Fruit fly (Drosophila melanogaster) whole organism, embryonic: ENCODE results near the gene CG9948.
A peak's percentile ranks its signal among the peaks of the same experiment; 100 is the strongest.

Experiments used
- Adf1 ChIP-seq: fragments of 200-800 bp; sonication (Bioruptor generic); IDR thresholded peaks from 2 replicates; pipeline ENCODE4 v1.3.6; 2022; ENCODE audit warnings: missing biosample characterization, missing genetic modification characterization
- Asciz ChIP-seq: fragments of 200-800 bp; sonication (Bioruptor generic); optimal IDR thresholded peaks from 2 replicates; lab custom pipeline; 2017; ENCODE audit warnings: missing biosample characterization, mild to moderate bottlenecking, missing genetic modification characterization, missing genetic modification reagents
- CG10565 ChIP-seq: fragments of 200-800 bp; sonication (Bioruptor generic); optimal IDR thresholded peaks from 3 replicates; lab custom pipeline; 2016; ENCODE audit warnings: missing biosample characterization, mild to moderate bottlenecking, missing genetic modification characterization
- CG11247 ChIP-seq: fragments of 200-800 bp; sonication (Bioruptor generic); IDR thresholded peaks from 2 replicates; pipeline ENCODE4 v1.3.6; 2022; ENCODE audit warnings: missing biosample characterization, missing genetic modification characterization
- CG11456 ChIP-seq: fragments of 200-800 bp; sonication (Bioruptor generic); IDR thresholded peaks from 3 replicates; pipeline ENCODE4 v1.3.6; 2022; ENCODE audit warnings: missing biosample characterization, missing genetic modification characterization
- CG1233 ChIP-seq: fragments of 200-800 bp; sonication (Bioruptor generic); optimal IDR thresholded peaks from 4 replicates; lab custom pipeline; 2018; ENCODE audit warnings: missing biosample characterization, mild to moderate bottlenecking, missing genetic modification characterization
- CG12744 ChIP-seq: fragments of 200-800 bp; sonication (Bioruptor generic); optimal IDR thresholded peaks from 2 replicates; lab custom pipeline; 2016; ENCODE audit warnings: missing biosample characterization, missing genetic modification characterization
- CG13775 ChIP-seq: fragments of 200-800 bp; sonication (Bioruptor generic); optimal IDR thresholded peaks from 3 replicates; lab custom pipeline; 2017; ENCODE audit warnings: missing biosample characterization, mild to moderate bottlenecking, missing genetic modification characterization
- CG14014 ChIP-seq: fragments of 200-800 bp; sonication (Bioruptor generic); IDR thresholded peaks from 2 replicates; pipeline ENCODE4 v1.3.6; 2022; ENCODE audit warnings: missing biosample characterization, missing genetic modification characterization
- CG15073 ChIP-seq: fragments of 200-800 bp; sonication (Bioruptor generic); optimal IDR thresholded peaks from 2 replicates; lab custom pipeline; 2016; ENCODE audit warnings: missing biosample characterization, missing genetic modification characterization
- CG17359 ChIP-seq: fragments of 200-800 bp; sonication (Bioruptor generic); optimal IDR thresholded peaks from 3 replicates; lab custom pipeline; 2018; ENCODE audit warnings: missing biosample characterization, mild to moderate bottlenecking, missing genetic modification characterization, moderate library complexity
- CG2129 ChIP-seq: fragments of 200-800 bp; sonication (Bioruptor generic); IDR thresholded peaks from 2 replicates; pipeline ENCODE4 v1.3.6; 2022; ENCODE audit warnings: missing biosample characterization, missing genetic modification characterization; ENCODE audit not compliant: partially characterized antibody
- CG31224 ChIP-seq: fragments of 200-800 bp; sonication (Bioruptor generic); IDR thresholded peaks from 2 replicates; pipeline ENCODE4 v1.3.6; 2022; ENCODE audit warnings: missing biosample characterization, missing genetic modification characterization
- CG31441 ChIP-seq: fragments of 200-800 bp; sonication (Bioruptor generic); IDR thresholded peaks from 2 replicates; pipeline ENCODE4 v1.3.6; 2022; ENCODE audit warnings: missing biosample characterization, missing genetic modification characterization
- CG32532 ChIP-seq: fragments of 200-800 bp; sonication (Bioruptor generic); IDR thresholded peaks from 2 replicates; pipeline ENCODE4 v1.3.6; 2022; ENCODE audit warnings: missing biosample characterization, missing genetic modification characterization
- CG33557 ChIP-seq: fragments of 200-800 bp; sonication (Bioruptor generic); optimal IDR thresholded peaks from 2 replicates; lab custom pipeline; 2019; ENCODE audit warnings: missing biosample characterization, mild to moderate bottlenecking, missing genetic modification characterization, moderate library complexity
- CG3407 ChIP-seq: fragments of 200-800 bp; sonication (Bioruptor generic); optimal IDR thresholded peaks from 2 replicates; lab custom pipeline; 2018; ENCODE audit warnings: missing biosample characterization, mild to moderate bottlenecking, missing genetic modification characterization
- CG3847 ChIP-seq: fragments of 200-800 bp; sonication (Bioruptor generic); IDR thresholded peaks from 2 replicates; pipeline ENCODE4 v1.3.6; 2022; ENCODE audit warnings: missing biosample characterization, missing genetic modification characterization
- CG4854 ChIP-seq: fragments of 200-800 bp; sonication (Bioruptor generic); optimal IDR thresholded peaks from 2 replicates; lab custom pipeline; 2016; ENCODE audit warnings: missing biosample characterization, missing genetic modification characterization, inconsistent platforms
- CG6654 ChIP-seq: fragments of 200-800 bp; sonication (Bioruptor generic); optimal IDR thresholded peaks from 2 replicates; lab custom pipeline; 2017; ENCODE audit warnings: missing biosample characterization, mild to moderate bottlenecking, missing genetic modification characterization
- Dad ChIP-seq: fragments of 200-800 bp; sonication (Bioruptor generic); optimal IDR thresholded peaks from 3 replicates; lab custom pipeline; 2016; ENCODE audit warnings: missing biosample characterization, missing genetic modification characterization
- Dbx ChIP-seq: fragments of 200-800 bp; sonication (Bioruptor generic); IDR thresholded peaks from 3 replicates; pipeline ENCODE4 v1.3.6; 2022; ENCODE audit warnings: missing biosample characterization, missing genetic modification characterization
- Dref ChIP-seq: fragments of 200-800 bp; sonication (Bioruptor generic); IDR thresholded peaks from 2 replicates; pipeline ENCODE4 v1.3.6; 2022; ENCODE audit warnings: missing biosample characterization, missing genetic modification characterization
- Fer2 ChIP-seq: fragments of 200-800 bp; sonication (Bioruptor generic); optimal IDR thresholded peaks from 2 replicates; lab custom pipeline; 2018; ENCODE audit warnings: missing biosample characterization, mild to moderate bottlenecking, missing genetic modification characterization, moderate library complexity
- Gug ChIP-seq: fragments of 200-800 bp; sonication (Bioruptor generic); IDR thresholded peaks from 4 replicates; pipeline ENCODE4 v1.3.6; 2022; ENCODE audit warnings: missing biosample characterization, missing genetic modification characterization
- Hr39 ChIP-seq: fragments of >200 bp; optimal IDR thresholded peaks from 2 replicates; lab custom pipeline; 2017
- Jarid2 ChIP-seq: fragments of 200-800 bp; sonication (Bioruptor generic); optimal IDR thresholded peaks from 3 replicates; lab custom pipeline; 2017; ENCODE audit warnings: mild to moderate bottlenecking, missing biosample characterization, missing genetic modification reagents, missing genetic modification characterization
- Mes4 ChIP-seq: fragments of 200-800 bp; sonication (Bioruptor generic); optimal IDR thresholded peaks from 2 replicates; lab custom pipeline; 2016; ENCODE audit warnings: missing biosample characterization, missing genetic modification characterization
- Nf-YA ChIP-seq: fragments of 200-800 bp; sonication (Bioruptor generic); IDR thresholded peaks from 2 replicates; pipeline ENCODE4 v1.3.6; 2022; ENCODE audit warnings: missing biosample characterization, missing genetic modification characterization
- NfI ChIP-seq: fragments of 200-800 bp; sonication (Bioruptor generic); optimal IDR thresholded peaks from 3 replicates; lab custom pipeline; 2018; ENCODE audit warnings: missing biosample characterization, mild to moderate bottlenecking, missing genetic modification characterization, moderate library complexity
- Optix ChIP-seq: fragments of 200-800 bp; sonication (Bioruptor generic); IDR thresholded peaks from 3 replicates; pipeline ENCODE4 v1.3.6; 2022; ENCODE audit warnings: missing biosample characterization, missing genetic modification characterization
- Spps ChIP-seq: fragments of 200-800 bp; sonication (Bioruptor generic); optimal IDR thresholded peaks from 2 replicates; lab custom pipeline; 2018; ENCODE audit warnings: missing biosample characterization, mild to moderate bottlenecking, missing genetic modification characterization
- bcd ChIP-seq: fragments of 200-800 bp; sonication (Bioruptor generic); optimal IDR thresholded peaks from 2 replicates; lab custom pipeline; 2017; ENCODE audit warnings: missing biosample characterization, mild to moderate bottlenecking, missing genetic modification characterization
- cad ChIP-seq: fragments of >200 bp; optimal IDR thresholded peaks from 2 replicates; lab custom pipeline; 2017; ENCODE audit warnings: missing biosample characterization, missing genetic modification characterization
- ci ChIP-seq: fragments of 200-800 bp; sonication (Bioruptor generic); IDR thresholded peaks from 3 replicates; pipeline ENCODE4 v1.3.6; 2022; ENCODE audit warnings: missing biosample characterization, missing genetic modification characterization
- dmrt99B ChIP-seq: fragments of 200-800 bp; sonication (Bioruptor generic); optimal IDR thresholded peaks from 2 replicates; lab custom pipeline; 2018; ENCODE audit warnings: missing biosample characterization, mild to moderate bottlenecking, missing genetic modification characterization, moderate library complexity
- fru ChIP-seq: fragments of >200 bp; optimal IDR thresholded peaks from 2 replicates; lab custom pipeline; 2017
- hkb ChIP-seq, 2 experiments: fragments of 200-800 bp in 1 of 2; fragments of >200 bp in 1 of 2; sonication (Bioruptor generic) in 1 of 2; IDR thresholded peaks in 1 of 2; optimal IDR thresholded peaks in 1 of 2; 2 replicates each; pipeline versions ENCODE4 v1.3.6 to Lab custom; 2017 to 2022; ENCODE audit warnings: missing biosample characterization in 1 of 2, missing genetic modification characterization in 1 of 2
- kni ChIP-seq: fragments of 200-800 bp; sonication (Bioruptor generic); optimal IDR thresholded peaks from 3 replicates; lab custom pipeline; 2017; ENCODE audit warnings: mild to moderate bottlenecking, missing biosample characterization, missing genetic modification reagents, missing genetic modification characterization
- maf-S ChIP-seq: fragments of 200-800 bp; sonication (Bioruptor generic); optimal IDR thresholded peaks from 2 replicates; lab custom pipeline; 2016; ENCODE audit warnings: missing biosample characterization, missing genetic modification characterization
- mam ChIP-seq: fragments of 200-800 bp; sonication (Bioruptor generic); optimal IDR thresholded peaks from 3 replicates; lab custom pipeline; 2016; ENCODE audit warnings: missing biosample characterization, missing genetic modification characterization
- mirr ChIP-seq: fragments of 200-800 bp; sonication (Bioruptor generic); optimal IDR thresholded peaks from 3 replicates; lab custom pipeline; 2018; ENCODE audit warnings: missing biosample characterization, mild to moderate bottlenecking, missing genetic modification characterization
- prd ChIP-seq, 3 experiments: fragments of >200 bp in 2 of 3; fragments of 200-800 bp in 1 of 3; sonication (Bioruptor generic) in 1 of 3; optimal IDR thresholded peaks in 2 of 3; IDR thresholded peaks in 1 of 3; 2 replicates in 2 of 3; 3 replicates in 1 of 3; pipeline versions ENCODE4 v1.3.6 to Lab custom; 2017 to 2022; ENCODE audit warnings: missing biosample characterization in 1 of 3, missing genetic modification characterization in 1 of 3
- sc ChIP-seq, 3 experiments: fragments of >200 bp in 2 of 3; fragments of 200-800 bp in 1 of 3; sonication (Bioruptor generic) in 1 of 3; optimal IDR thresholded peaks; 2 replicates in 2 of 3; 3 replicates in 1 of 3; lab custom pipeline; 2017; ENCODE audit warnings: mild to moderate bottlenecking in 1 of 3, missing biosample characterization in 1 of 3, missing genetic modification characterization in 1 of 3, missing genetic modification reagents in 1 of 3
- tll ChIP-seq, 2 experiments: fragments of 200-800 bp in 1 of 2; fragments of >200 bp in 1 of 2; sonication (Bioruptor generic) in 1 of 2; optimal IDR thresholded peaks; 2 replicates each; lab custom pipeline; 2017 to 2019; ENCODE audit warnings: missing biosample characterization in 2 of 2, missing genetic modification characterization in 2 of 2, mild to moderate bottlenecking in 1 of 2, moderate library complexity in 1 of 2
- trh ChIP-seq: fragments of 200-800 bp; sonication (Bioruptor generic); optimal IDR thresholded peaks from 2 replicates; lab custom pipeline; 2016; ENCODE audit warnings: missing biosample characterization, missing genetic modification characterization
- wor ChIP-seq: fragments of 200-800 bp; sonication (Bioruptor generic); IDR thresholded peaks from 2 replicates; pipeline ENCODE4 v1.3.6; 2022; ENCODE audit warnings: missing biosample characterization, missing genetic modification characterization
- zfh1 ChIP-seq: fragments of 200-800 bp; sonication (Bioruptor generic); IDR thresholded peaks from 3 replicates; pipeline ENCODE4 v1.3.6; 2022; ENCODE audit warnings: missing biosample characterization, missing genetic modification characterization

CG9948 gene

DNA sequence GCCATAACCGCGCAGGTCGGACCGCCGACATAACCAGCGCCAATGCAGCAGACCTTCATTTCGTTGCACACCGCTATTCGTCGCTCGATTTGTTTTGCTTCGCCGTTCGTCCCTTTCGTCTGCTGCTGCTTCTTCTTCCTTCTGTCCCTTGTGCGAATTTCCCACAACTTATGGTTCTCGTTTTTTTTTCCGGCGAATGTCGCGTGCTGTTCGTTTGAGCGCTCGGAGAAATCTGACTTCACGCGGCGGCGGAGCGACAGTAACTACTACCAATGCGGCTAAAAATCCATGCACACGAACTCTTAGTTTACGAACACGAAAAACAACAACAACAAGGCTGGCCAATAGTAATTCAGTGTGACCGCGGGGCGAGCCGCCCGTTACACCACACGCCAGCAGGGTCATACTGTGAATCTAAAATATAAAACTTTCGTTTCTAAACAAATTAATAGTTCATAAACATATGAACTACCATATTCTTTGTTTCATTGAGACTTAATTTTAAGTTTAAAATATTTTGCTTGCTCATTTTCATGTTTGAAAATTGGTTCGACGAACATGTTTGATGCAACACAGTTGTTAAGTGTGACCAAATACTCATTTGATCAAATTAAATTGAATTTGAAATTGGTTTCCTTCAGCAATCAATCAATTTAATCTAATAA is 8.8 kb downstream of the CG9948 start, which contains the start of gene sgl (continued):
- TF ChIP-seq CG10565 (GFP tag; lab: Kevin White, UChicago) (no peak), CG1233 (peak; percentile 39), Dref (GFP tag; lab: Robert Waterston, UW) (peak; percentile 34; the same call in 1 of the 2 replicates), CG15073 (GFP tag; lab: Kevin White, UChicago) (no peak), Jarid2 (GFP tag; lab: Kevin White, UChicago) (peak; percentile 100), CG2129 (GFP tag; lab: Robert Waterston, UW) (no peak; the same call in 1 of the 2 replicates), CG32532 (peak; percentile 41), sc (optimal IDR thresholded peaks at IDR 0.05; lab: Kevin White, UChicago) (no peak), sc (GFP tag; optimal IDR thresholded peaks at IDR 0.05; lab: Kevin White, UChicago) (no peak), fru (no peak), mirr (GFP tag; lab: Kevin White, UChicago) (peak; percentile 34), tll (GFP tag; optimal IDR thresholded peaks at IDR 0.05; lab: Kevin White, UChicago) (peak in 1 of 2 experiments; percentile 53), CG17359 (peak; percentile 26), Fer2 (tag; lab: Kevin White, UChicago) (no peak), maf-S (no peak), Asciz (GFP tag; lab: Kevin White, UChicago) (no peak), Dbx (GFP tag; lab: Robert Waterston, UW) (peak; percentile 68; the same call in 1 of the 3 replicates), hkb (optimal IDR thresholded peaks at IDR 0.05; lab: Kevin White, UChicago) (peak; percentile 28), hkb (GFP tag; IDR thresholded peaks at IDR 0.05; lab: Robert Waterston, UW) (peak; percentile 23; the same call in 1 of the 2 replicates), CG11456 (GFP tag; lab: Robert Waterston, UW) (peak; percentile 66; the same call in 2 of the 3 replicates), Optix (GFP tag; lab: Robert Waterston, UW) (peak; percentile 8; the same call in 1 of the 3 replicates), dmrt99B (no peak), CG13775 (peak; percentile 0), Spps (tag; lab: Kevin White, UChicago) (no peak), cad (GFP tag; lab: Kevin White, UChicago) (no peak), CG4854 (GFP tag; lab: Kevin White, UChicago) (peak; percentile 1), CG6654 (GFP tag; lab: Kevin White, UChicago) (no peak), Mes4 (GFP tag; lab: Kevin White, UChicago) (no peak), zfh1 (GFP tag; lab: Robert Waterston, UW) (peak; percentile 36; the same call in 1 of the 3 replicates), wor (GFP tag; lab: Robert Waterston, UW) (no peak), trh (GFP tag; lab: Kevin White, UChicago) (no peak), mam (GFP tag; lab: Kevin White, UChicago) (peak; percentile 14), CG33557 (peak; percentile 12), Gug (peak; percentile 54; the same call in 2 of the 4 replicates), Adf1 (GFP tag; lab: Robert Waterston, UW) (peak; percentile 60; the same call in 1 of the 2 replicates), bcd (no peak), CG31441 (GFP tag; lab: Robert Waterston, UW) (no peak), kni (GFP tag; lab: Kevin White, UChicago) (peak; percentile 68), NfI (GFP tag; lab: Kevin White, UChicago) (peak; percentile 14), Nf-YA (peak; percentile 91), CG31224 (GFP tag; lab: Robert Waterston, UW) (no peak), CG12744 (peak; percentile 0), Dad (GFP tag; lab: Kevin White, UChicago) (peak; percentile 21), CG3847 (GFP tag; lab: Robert Waterston, UW) (no peak), CG11247 (peak; percentile 36; the same call in 1 of the 2 replicates), prd (optimal IDR thresholded peaks at IDR 0.05; lab: Kevin White, UChicago) (no peak), prd (GFP tag; IDR thresholded peaks at IDR 0.05; lab: Robert Waterston, UW) (no peak), ci (peak; percentile 76), CG14014 (GFP tag; lab: Robert Waterston, UW) (peak; percentile 53; the same call in 1 of the 2 replicates), CG3407 (GFP tag; lab: Kevin White, UChicago) (no peak), Hr39 (lab: Kevin White, UChicago) (no peak)
